Fruit fly (Drosophila melanogaster): ENCODE data around the gene CG17202.

DNA sequence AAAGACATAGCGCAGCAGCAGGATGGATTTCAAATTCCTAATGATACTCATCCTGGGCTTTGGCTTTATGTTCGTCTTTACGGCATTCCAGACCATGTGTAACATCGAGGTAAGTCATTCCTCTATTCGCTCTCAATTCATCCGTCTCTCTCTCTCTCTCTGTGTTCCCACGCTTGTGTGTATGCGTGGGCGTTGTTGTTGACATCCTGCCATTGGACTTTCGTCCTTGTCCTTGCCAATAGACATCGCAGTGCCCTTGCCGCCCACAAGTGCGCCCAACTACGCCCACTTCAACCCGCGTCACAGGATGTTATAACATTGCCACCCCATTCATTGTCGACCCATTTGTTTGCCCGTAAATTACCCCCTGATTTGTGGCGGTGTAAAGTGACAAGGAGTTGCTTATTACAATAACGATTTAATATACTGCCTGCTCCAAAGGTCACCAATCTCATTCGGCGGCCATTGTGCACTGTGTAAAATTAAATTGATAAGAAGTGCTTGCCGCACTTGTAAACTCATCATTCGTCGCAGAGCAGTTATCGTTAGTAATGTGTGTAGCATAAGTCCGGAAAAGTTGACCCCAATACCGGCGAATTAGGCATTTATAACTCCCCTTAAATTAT is 27.2 kb downstream of the CG17202 start:
- TF ChIP-seq Myc (optimal IDR thresholded peaks at IDR 0.05) (no peak), h (optimal IDR thresholded peaks at IDR 0.05) (no peak), insv (optimal IDR thresholded peaks at IDR 0.05) (no peak), psq (optimal IDR thresholded peaks at IDR 0.05) (no peak), Sin3A (optimal IDR thresholded peaks at IDR 0.05) (no peak)
